Fruit fly (Drosophila melanogaster): Measurements from ENCODE around the gene CG14877.

CG14877 gene

DNA sequence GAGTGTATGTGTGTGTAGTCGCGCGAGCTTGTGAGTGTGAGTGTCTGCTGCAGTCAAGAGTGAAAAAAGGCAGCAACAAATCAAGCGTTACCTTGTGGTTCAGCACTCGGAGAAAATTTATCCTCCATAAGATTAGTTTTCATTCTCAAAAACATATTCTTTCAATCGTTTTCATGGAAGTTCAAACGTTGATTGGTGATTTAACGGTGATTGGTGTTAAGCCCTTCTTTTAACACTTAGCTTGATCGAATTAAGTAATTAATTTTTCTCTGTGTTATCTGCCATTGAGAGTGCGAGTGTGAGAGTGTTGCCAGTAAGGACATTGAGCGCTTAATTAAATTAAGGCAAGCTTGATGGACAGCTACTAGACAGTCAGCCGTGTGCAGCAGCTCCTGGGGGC is 3.8 kb upstream of the CG14877 start (continued):
- TF ChIP-seq CG12769 (tag; optimal IDR thresholded peaks at IDR 0.05): no peak
- TF ChIP-seq bsh (GFP tag; optimal IDR thresholded peaks at IDR 0.05): peak in 1 of 2 experiments; percentile 13
- TF ChIP-seq sens (GFP tag): peak; percentile 51
- TF ChIP-seq Hmr (GFP tag; optimal IDR thresholded peaks at IDR 0.05): peak; percentile 8
- peak; percentile 31 for TF ChIP-seq lab (GFP tag; optimal IDR thresholded peaks at IDR 0.05)
- 0 out of 2 replicates have a peak, but pooled peaks have one; percentile 4 for TF ChIP-seq CG14441 (GFP tag; IDR thresholded peaks at IDR 0.05)
- TF ChIP-seq hbn (GFP tag; IDR thresholded peaks at IDR 0.05; ENCODE audit: partially characterized antibody): no peak
- no peak for TF ChIP-seq Mes4 (GFP tag; optimal IDR thresholded peaks at IDR 0.05)
- no peak for TF ChIP-seq CHES-1-like (GFP tag; optimal IDR thresholded peaks at IDR 0.05)
- TF ChIP-seq CG4360 (GFP tag; IDR thresholded peaks at IDR 0.05): no peak
- no peak for TF ChIP-seq CG15696 (tag; optimal IDR thresholded peaks at IDR 0.05)
- no peak for TF ChIP-seq Kr (GFP tag; optimal IDR thresholded peaks at IDR 0.05)
- no peak for TF ChIP-seq HHEX (GFP tag; optimal IDR thresholded peaks at IDR 0.05)
- no peak for TF ChIP-seq Scr (GFP tag; IDR thresholded peaks at IDR 0.05; ENCODE audit: partially characterized antibody)
- no peak for TF ChIP-seq ken (GFP tag; IDR thresholded peaks at IDR 0.05)
- TF ChIP-seq CG32767 (GFP tag; IDR thresholded peaks at IDR 0.05): no peak
- TF ChIP-seq psq (GFP tag; optimal IDR thresholded peaks at IDR 0.05): no peak
- TF ChIP-seq sim (GFP tag; IDR thresholded peaks at IDR 0.05): no peak
- TF ChIP-seq CG2875 (GFP tag; optimal IDR thresholded peaks at IDR 0.05): no peak
- no peak for TF ChIP-seq Adf1 (GFP tag; IDR thresholded peaks at IDR 0.05)
- TF ChIP-seq CG10274 (GFP tag; optimal IDR thresholded peaks at IDR 0.05): no peak
- no peak for TF ChIP-seq disco-r (GFP tag; optimal IDR thresholded peaks at IDR 0.05)
- TF ChIP-seq HLHmδ (GFP tag; optimal IDR thresholded peaks at IDR 0.05): no peak
- TF ChIP-seq CG15479 (GFP tag; optimal IDR thresholded peaks at IDR 0.05): no peak
- TF ChIP-seq Gug (GFP tag; IDR thresholded peaks at IDR 0.05): no peak
- TF ChIP-seq dati (GFP tag; IDR thresholded peaks at IDR 0.05): no peak
- no peak for TF ChIP-seq phol (tag; optimal IDR thresholded peaks at IDR 0.05)
- no peak for TF ChIP-seq Abd-B (GFP tag; optimal IDR thresholded peaks at IDR 0.05)
- no peak for TF ChIP-seq CG10979 (tag; optimal IDR thresholded peaks at IDR 0.05)
- no peak for TF ChIP-seq CG8089 (GFP tag; optimal IDR thresholded peaks at IDR 0.05)
- TF ChIP-seq ftz-f1 (GFP tag; optimal IDR thresholded peaks at IDR 0.05): no peak
- TF ChIP-seq Dref (GFP tag; IDR thresholded peaks at IDR 0.05): no peak
- TF ChIP-seq zen2 (GFP tag; IDR thresholded peaks at IDR 0.05; ENCODE audit: partially characterized antibody): no peak
- TF ChIP-seq CG4404 (GFP tag; IDR thresholded peaks at IDR 0.05): no peak
- no peak for TF ChIP-seq Fer2 (tag; optimal IDR thresholded peaks at IDR 0.05)
- TF ChIP-seq her (GFP tag; optimal IDR thresholded peaks at IDR 0.05): no peak
- peak; percentile 14 for TF ChIP-seq CG2678 (tag; optimal IDR thresholded peaks at IDR 0.05)
- peak; percentile 13 for TF ChIP-seq CG2120 (GFP tag; optimal IDR thresholded peaks at IDR 0.05)
- no peak for TF ChIP-seq sisA (GFP tag; IDR thresholded peaks at IDR 0.05)
- no peak for TF ChIP-seq CG13424 (tag; optimal IDR thresholded peaks at IDR 0.05)
- TF ChIP-seq CG4617 (GFP tag; optimal IDR thresholded peaks at IDR 0.05; ENCODE audit: borderline replicate concordance): no peak
- TF ChIP-seq zf30C (GFP tag; optimal IDR thresholded peaks at IDR 0.05): no peak
- TF ChIP-seq CTCF (GFP tag; optimal IDR thresholded peaks at IDR 0.05): no peak
- TF ChIP-seq CG7839 (tag; optimal IDR thresholded peaks at IDR 0.05): no peak
- no peak for TF ChIP-seq CG7372 (GFP tag; IDR thresholded peaks at IDR 0.05)
- no peak for TF ChIP-seq sr (GFP tag; IDR thresholded peaks at IDR 0.05)
- no peak for TF ChIP-seq eyg (GFP tag; optimal IDR thresholded peaks at IDR 0.05)
- no peak for TF ChIP-seq Opbp (GFP tag; IDR thresholded peaks at IDR 0.05; ENCODE audit: partially characterized antibody)
- no peak for TF ChIP-seq CG7357 (GFP tag; IDR thresholded peaks at IDR 0.05)
- no peak for TF ChIP-seq CG14667 (GFP tag; IDR thresholded peaks at IDR 0.05)
- no peak for TF ChIP-seq exex (tag; optimal IDR thresholded peaks at IDR 0.05)
- TF ChIP-seq CG17385 (GFP tag; optimal IDR thresholded peaks at IDR 0.05): no peak
